Fruit fly (Drosophila melanogaster): Measurements from ENCODE around the gene CG13288.

DNA sequence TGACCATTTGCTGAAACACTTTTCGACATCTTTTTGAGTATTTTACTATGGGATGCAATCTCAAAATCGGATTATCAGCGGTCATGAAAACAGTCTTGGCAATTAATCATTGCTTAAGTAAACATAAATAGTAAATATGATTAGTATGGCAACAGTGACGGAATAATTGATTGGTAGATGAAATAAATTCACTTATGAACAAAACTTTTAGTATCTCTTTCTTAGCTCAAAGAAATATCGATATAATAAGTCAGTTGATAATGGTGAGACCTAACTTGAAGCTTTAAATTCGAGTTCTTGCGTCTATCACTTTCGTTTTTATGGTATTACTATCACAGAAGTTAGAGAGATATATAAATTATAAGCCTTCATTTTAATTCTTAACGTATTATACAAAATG is 36.0 kb upstream of the CG13288 start, which contains the start of gene CG5568:
- TF ChIP-seq vnd (GFP tag; IDR thresholded peaks at IDR 0.05; ENCODE audit: partially characterized antibody) (no peak), psq (GFP tag; optimal IDR thresholded peaks at IDR 0.05) (no peak), D (optimal IDR thresholded peaks at IDR 0.05) (no peak), D (GFP tag; optimal IDR thresholded peaks at IDR 0.05) (no peak), ab (GFP tag; optimal IDR thresholded peaks at IDR 0.05) (no peak), CG4424 (GFP tag; optimal IDR thresholded peaks at IDR 0.05) (no peak), sima (GFP tag; optimal IDR thresholded peaks at IDR 0.05) (no peak), z (GFP tag; IDR thresholded peaks at IDR 0.05) (no peak), CG10462 (GFP tag; optimal IDR thresholded peaks at IDR 0.05) (no peak)
